Fruit fly (Drosophila melanogaster): ENCODE measurements around the gene FarO.

DNA sequence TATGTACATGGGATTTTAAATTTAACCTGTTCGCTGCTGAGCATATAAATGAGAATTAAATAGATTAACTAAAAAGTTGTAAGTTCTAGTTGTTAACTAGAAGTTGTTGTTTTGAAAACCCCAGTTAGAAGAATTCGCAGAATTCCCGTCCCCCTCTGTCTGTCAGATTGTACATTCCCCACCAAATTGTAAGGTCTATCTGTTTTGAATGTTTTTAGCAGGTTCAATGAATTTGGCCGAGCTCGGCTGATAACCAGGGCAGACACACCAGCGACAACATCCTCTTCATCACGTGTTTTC, 5.4 kb downstream of the FarO start:
- no peak for TF ChIP-seq dm (GFP tag; optimal IDR thresholded peaks at IDR 0.05)
- TF ChIP-seq TFAM (GFP tag; optimal IDR thresholded peaks at IDR 0.05), result no peak
- TF ChIP-seq vfl (GFP tag; optimal IDR thresholded peaks at IDR 0.05), result no peak
- TF ChIP-seq sd (tag; optimal IDR thresholded peaks at IDR 0.05), result no peak
- TF ChIP-seq CG30403 (GFP tag; optimal IDR thresholded peaks at IDR 0.05), result no peak
- TF ChIP-seq CG2875 (GFP tag; optimal IDR thresholded peaks at IDR 0.05), result no peak
